Fruit fly (Drosophila melanogaster): ENCODE results near the gene CG6034.

DNA sequence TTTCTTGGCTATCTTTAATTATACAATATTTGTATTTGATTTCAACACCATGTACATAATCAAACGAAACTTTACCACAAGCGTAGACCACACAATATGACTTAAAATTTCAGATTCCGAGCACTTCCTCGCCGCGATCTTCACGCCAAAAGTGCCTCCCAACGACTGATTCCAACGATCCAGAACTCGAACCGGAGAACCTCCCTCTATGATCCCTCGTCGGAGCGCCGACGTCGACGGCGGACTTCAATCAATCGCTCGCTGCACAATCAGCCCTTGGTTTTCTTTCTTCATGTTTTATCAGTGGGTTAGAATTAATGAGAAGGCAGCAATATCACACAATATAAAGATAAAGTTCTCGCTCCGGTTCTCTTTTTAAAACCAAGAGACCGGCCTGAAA, 17.3 kb upstream of the CG6034 start, which contains the start of the genes Adgf-A and Adgf-A2:
- TF ChIP-seq CG8478 (optimal IDR thresholded peaks at IDR 0.05) (no peak), CTCF (optimal IDR thresholded peaks at IDR 0.05) (peak in 1 of 2 experiments; percentile 17)
